Worm (Caenorhabditis elegans) whole organism, mixed stage, embryonic: Measurements from ENCODE around the gene ascc-1.

Experiments
- M03D4.4 ChIP-seq: sonication (generic microtip); optimal IDR thresholded peaks from 2 replicates; lab custom pipeline; 2017; ENCODE audit warnings: mild to moderate bottlenecking, missing genetic modification characterization, missing compliant biosample characterization
- blmp-1 ChIP-seq: fragments of 150-350 bp; optimal IDR thresholded peaks from 2 replicates; lab custom pipeline; 2014; ENCODE audit warnings: missing biosample characterization, missing genetic modification characterization
- ceh-83 ChIP-seq: fragments of 200-800 bp; sonication (Bioruptor generic); optimal IDR thresholded peaks from 2 replicates; lab custom pipeline; 2018; ENCODE audit warnings: mild to moderate bottlenecking, missing genetic modification characterization, missing compliant biosample characterization
- mls-2 ChIP-seq: sonication (generic microtip); optimal IDR thresholded peaks from 2 replicates; lab custom pipeline; 2016; ENCODE audit warnings: mild to moderate bottlenecking, missing genetic modification characterization, moderate library complexity, missing compliant biosample characterization
- nhr-2 ChIP-seq: fragments of 150-350 bp; optimal IDR thresholded peaks from 2 replicates; lab custom pipeline; 2014; ENCODE audit warnings: missing biosample characterization, missing genetic modification characterization
- nhr-28 ChIP-seq: fragments of 150-350 bp; optimal IDR thresholded peaks from 2 replicates; lab custom pipeline; 2014; ENCODE audit warnings: missing biosample characterization, missing genetic modification characterization
- pha-4 ChIP-seq: fragments of 150-350 bp; optimal IDR thresholded peaks from 2 replicates; lab custom pipeline; 2018; ENCODE audit warnings: missing biosample characterization, missing genetic modification reagents, missing genetic modification characterization
- sptf-1 ChIP-seq: sonication (generic microtip); optimal IDR thresholded peaks from 2 replicates; lab custom pipeline; 2017; ENCODE audit warnings: mild to moderate bottlenecking, missing genetic modification characterization, moderate library complexity, missing compliant biosample characterization
- zip-8 ChIP-seq: fragments of 150-350 bp; optimal IDR thresholded peaks from 2 replicates; lab custom pipeline; 2014; ENCODE audit warnings: missing biosample characterization, missing genetic modification characterization
- ztf-11 ChIP-seq: fragments of 150-350 bp; optimal IDR thresholded peaks from 2 replicates; lab custom pipeline; 2014; ENCODE audit warnings: missing biosample characterization, missing genetic modification characterization

Gene ascc-1

DNA sequence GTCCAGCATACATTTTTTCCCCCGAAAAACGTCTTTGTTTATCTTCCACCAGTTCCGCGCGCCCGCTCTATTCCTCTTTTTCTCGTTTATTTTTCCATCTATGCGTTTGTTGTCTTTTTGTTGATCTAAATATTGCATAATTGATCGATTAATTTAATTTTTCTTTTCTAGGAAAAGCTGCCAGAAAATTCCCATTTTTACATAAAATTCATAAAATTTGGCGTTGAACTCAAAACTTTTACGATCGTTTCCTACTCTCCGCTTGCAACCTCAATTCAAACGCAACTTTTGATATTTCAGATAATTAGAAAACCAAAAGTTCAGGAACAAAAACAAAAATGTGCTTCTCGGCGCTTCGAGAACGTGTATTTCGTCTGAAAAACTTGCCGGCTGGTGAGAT is 51.4 kb downstream of the ascc-1 start, which contains the start of gene C50D2.2:
Gene C50D2.2, plus strand, starts transcription at position 301 of the 400 bp plus-strand sequence.
- TF ChIP-seq ztf-11 = no peak
- no peak for TF ChIP-seq pha-4 (tag; lab: Kevin White, UChicago)
- no peak for TF ChIP-seq ceh-83
- no peak for TF ChIP-seq nhr-28 (tag; lab: Kevin White, UChicago)
- TF ChIP-seq M03D4.4 (tag; lab: Kevin White, UChicago) = no peak
- TF ChIP-seq nhr-2 (tag; lab: Kevin White, UChicago) = no peak
- TF ChIP-seq mls-2 (tag; lab: Kevin White, UChicago) = no peak
- no peak for TF ChIP-seq zip-8
- no peak for TF ChIP-seq blmp-1 (tag; lab: Kevin White, UChicago)
- TF ChIP-seq sptf-1 (tag; lab: Kevin White, UChicago) = no peak
- TF ChIP-seq, all 35 proteins: peak for 0
